Worm (Caenorhabditis elegans): ENCODE measurements around the gene srw-139.

DNA sequence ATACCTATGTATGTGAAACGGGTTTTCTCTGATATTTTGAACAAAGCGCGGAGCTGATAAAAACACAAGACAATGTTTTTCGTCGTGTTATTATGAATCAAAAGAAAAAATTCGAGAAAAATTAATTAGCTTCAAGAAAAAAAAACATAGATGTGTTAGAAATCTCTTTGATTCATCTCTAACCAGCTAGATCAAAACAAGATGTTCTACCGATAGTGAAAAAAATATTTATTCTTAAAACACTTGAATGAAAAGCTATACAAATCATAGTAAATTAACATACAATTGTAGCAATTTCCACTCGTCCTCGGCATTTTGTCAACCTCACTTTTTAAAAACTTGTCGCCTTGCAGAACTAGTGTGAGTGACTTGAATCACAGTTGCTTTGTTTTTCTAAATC lies 43.0 kb downstream of the srw-139 start:
- TF ChIP-seq nhr-12 (tag; optimal IDR thresholded peaks at IDR 0.05) (no peak), nhr-11 (tag; optimal IDR thresholded peaks at IDR 0.05) (no peak), ceh-82 (tag; optimal IDR thresholded peaks at IDR 0.05) (no peak), ztf-11 (tag; optimal IDR thresholded peaks at IDR 0.05) (no peak), zag-1 (tag; optimal IDR thresholded peaks at IDR 0.05) (no peak), crh-2 (tag; optimal IDR thresholded peaks at IDR 0.05) (no peak), nhr-129 (tag; optimal IDR thresholded peaks at IDR 0.05) (no peak), elt-1 (tag; optimal IDR thresholded peaks at IDR 0.05) (no peak), mab-5 (tag; optimal IDR thresholded peaks at IDR 0.05) (no peak), mdl-1 (tag; optimal IDR thresholded peaks at IDR 0.05) (no peak), fos-1 (tag; optimal IDR thresholded peaks at IDR 0.05) (no peak), unc-55 (GFP tag; optimal IDR thresholded peaks at IDR 0.05) (no peak), ama-1 (optimal IDR thresholded peaks at IDR 0.05) (no peak)
